Fruit fly (Drosophila melanogaster) whole organism, embryonic: ENCODE results near the gene CG9775.

Experiments used
- Atf3 ChIP-seq: fragments of 200-800 bp; sonication (Bioruptor generic); optimal IDR thresholded peaks from 3 replicates; lab custom pipeline; 2016; ENCODE audit warnings: missing biosample characterization, missing genetic modification characterization
- Atf6 ChIP-seq: fragments of 200-800 bp; sonication (Bioruptor generic); IDR thresholded peaks from 2 replicates; pipeline ENCODE4 v1.3.6; 2022; ENCODE audit warnings: missing biosample characterization, missing genetic modification characterization
- CG10267 ChIP-seq: fragments of 200-800 bp; sonication (Bioruptor generic); optimal IDR thresholded peaks from 2 replicates; lab custom pipeline; 2018; ENCODE audit warnings: missing biosample characterization, mild to moderate bottlenecking, missing genetic modification characterization, moderate library complexity
- CG10321 ChIP-seq: fragments of 200-800 bp; sonication (Bioruptor generic); IDR thresholded peaks from 2 replicates; pipeline ENCODE4 v1.3.6; 2022; ENCODE audit warnings: missing biosample characterization, missing genetic modification characterization
- CG11093 ChIP-seq: fragments of 200-800 bp; sonication (Bioruptor generic); IDR thresholded peaks from 3 replicates; pipeline ENCODE4 v1.3.6; 2022; ENCODE audit warnings: missing biosample characterization, missing genetic modification characterization
- CG11696 ChIP-seq: fragments of 200-800 bp; sonication (Bioruptor generic); IDR thresholded peaks from 2 replicates; pipeline ENCODE4 v1.3.6; 2022; ENCODE audit warnings: missing biosample characterization, missing genetic modification characterization
- CG12155 ChIP-seq: fragments of 200-800 bp; sonication (Bioruptor generic); optimal IDR thresholded peaks from 3 replicates; lab custom pipeline; 2016; ENCODE audit warnings: missing biosample characterization, missing genetic modification characterization
- CG12942 ChIP-seq: fragments of 200-800 bp; sonication (Bioruptor generic); optimal IDR thresholded peaks from 3 replicates; lab custom pipeline; 2016; ENCODE audit warnings: missing biosample characterization, missing genetic modification characterization
- CG15601 ChIP-seq: fragments of 200-800 bp; sonication (Bioruptor generic); optimal IDR thresholded peaks from 3 replicates; lab custom pipeline; 2019; ENCODE audit warnings: missing biosample characterization, mild to moderate bottlenecking, missing genetic modification characterization, moderate library complexity
- CG15696 ChIP-seq: fragments of 200-800 bp; sonication (Bioruptor generic); optimal IDR thresholded peaks from 2 replicates; lab custom pipeline; 2019; ENCODE audit warnings: missing biosample characterization, mild to moderate bottlenecking, missing genetic modification characterization, moderate library complexity
- CG17361 ChIP-seq: fragments of 200-800 bp; sonication (Bioruptor generic); IDR thresholded peaks from 3 replicates; pipeline ENCODE4 v1.3.6; 2022; ENCODE audit warnings: missing biosample characterization, missing genetic modification characterization
- CG18599 ChIP-seq: fragments of 200-800 bp; sonication (Bioruptor generic); optimal IDR thresholded peaks from 3 replicates; lab custom pipeline; 2017; ENCODE audit warnings: missing biosample characterization, missing genetic modification characterization, mild to moderate bottlenecking, moderate library complexity, missing genetic modification reagents
- CG18764 ChIP-seq: fragments of 200-800 bp; sonication (Bioruptor generic); optimal IDR thresholded peaks from 3 replicates; lab custom pipeline; 2016; ENCODE audit warnings: missing biosample characterization, missing genetic modification characterization
- CG2116 ChIP-seq: fragments of 200-800 bp; sonication (Bioruptor generic); optimal IDR thresholded peaks from 3 replicates; lab custom pipeline; 2018; ENCODE audit warnings: missing biosample characterization, mild to moderate bottlenecking, missing genetic modification characterization
- CG42726 ChIP-seq: fragments of 200-800 bp; sonication (Bioruptor generic); IDR thresholded peaks from 2 replicates; pipeline ENCODE4 v1.3.6; 2022; ENCODE audit warnings: missing biosample characterization, missing genetic modification characterization; ENCODE audit not compliant: partially characterized antibody
- CG6765 ChIP-seq: fragments of 200-800 bp; sonication (Bioruptor generic); optimal IDR thresholded peaks from 3 replicates; lab custom pipeline; 2017; ENCODE audit warnings: missing biosample characterization, mild to moderate bottlenecking, missing genetic modification characterization
- CG8281 ChIP-seq: fragments of 200-800 bp; sonication (Bioruptor generic); optimal IDR thresholded peaks from 2 replicates; lab custom pipeline; 2018; ENCODE audit warnings: missing biosample characterization, mild to moderate bottlenecking, missing genetic modification characterization, moderate library complexity
- CG8478 ChIP-seq: fragments of >200 bp; optimal IDR thresholded peaks from 2 replicates; lab custom pipeline; 2018
- Ets65A ChIP-seq: fragments of 200-800 bp; sonication (Bioruptor generic); peaks from one replicate; lab custom pipeline; 2016; ENCODE audit warnings: missing biosample characterization, missing genetic modification characterization
- Ets97D ChIP-seq: fragments of 200-800 bp; sonication (Bioruptor generic); optimal IDR thresholded peaks from 3 replicates; lab custom pipeline; 2016; ENCODE audit warnings: missing biosample characterization, missing genetic modification characterization
- H2.0 ChIP-seq: fragments of 200-800 bp; sonication (Bioruptor generic); IDR thresholded peaks from 2 replicates; pipeline ENCODE4 v1.3.6; 2022; ENCODE audit warnings: missing biosample characterization, missing genetic modification characterization
- HHEX ChIP-seq: fragments of 200-800 bp; sonication (Bioruptor generic); optimal IDR thresholded peaks from 3 replicates; lab custom pipeline; 2017; ENCODE audit warnings: missing biosample characterization, mild to moderate bottlenecking, missing genetic modification characterization, missing genetic modification reagents
- Hr78 ChIP-seq, 2 experiments: fragments of 200-800 bp in 1 of 2; fragments of >200 bp in 1 of 2; sonication (Bioruptor generic) in 1 of 2; optimal IDR thresholded peaks; 2 replicates each; lab custom pipeline; 2017 to 2019; ENCODE audit warnings: missing biosample characterization in 2 of 2, missing genetic modification characterization in 2 of 2, mild to moderate bottlenecking in 1 of 2, moderate library complexity in 1 of 2
- Max ChIP-seq: fragments of 200-800 bp; sonication (Bioruptor generic); optimal IDR thresholded peaks from 2 replicates; lab custom pipeline; 2016; ENCODE audit warnings: missing biosample characterization, mild to moderate bottlenecking, missing genetic modification characterization
- Mrtf ChIP-seq: fragments of 200-800 bp; sonication (Bioruptor generic); IDR thresholded peaks from 3 replicates; pipeline ENCODE4 v1.3.6; 2022; ENCODE audit warnings: missing biosample characterization, missing genetic modification characterization
- Nf-YC ChIP-seq: fragments of 200-800 bp; optimal IDR thresholded peaks from 3 replicates; lab custom pipeline; 2019; ENCODE audit warnings: missing biosample characterization, mild to moderate bottlenecking, missing genetic modification characterization, moderate library complexity
- Rx ChIP-seq: fragments of 200-800 bp; sonication (Bioruptor generic); IDR thresholded peaks from 2 replicates; pipeline ENCODE4 v1.3.6; 2022; ENCODE audit warnings: missing biosample characterization, missing genetic modification characterization
- Six4 ChIP-seq: fragments of 200-800 bp; sonication (Bioruptor generic); optimal IDR thresholded peaks from 2 replicates; lab custom pipeline; 2016; ENCODE audit warnings: missing biosample characterization, missing genetic modification characterization
- Sox102F ChIP-seq: fragments of 200-800 bp; sonication (Bioruptor generic); optimal IDR thresholded peaks from 2 replicates; lab custom pipeline; 2018; ENCODE audit warnings: missing biosample characterization, mild to moderate bottlenecking, missing genetic modification characterization, moderate library complexity
- amos ChIP-seq: fragments of 200-800 bp; sonication (Bioruptor generic); IDR thresholded peaks from 2 replicates; pipeline ENCODE4 v1.3.6; 2022; ENCODE audit warnings: missing biosample characterization, missing genetic modification characterization; ENCODE audit not compliant: partially characterized antibody
- ara ChIP-seq: fragments of 200-800 bp; sonication (Bioruptor generic); IDR thresholded peaks from 2 replicates; pipeline ENCODE4 v1.3.6; 2022; ENCODE audit warnings: missing biosample characterization, missing genetic modification characterization
- bcd ChIP-seq: fragments of 200-800 bp; sonication (Bioruptor generic); optimal IDR thresholded peaks from 2 replicates; lab custom pipeline; 2017; ENCODE audit warnings: missing biosample characterization, mild to moderate bottlenecking, missing genetic modification characterization
- bowl ChIP-seq: fragments of 200-800 bp; sonication (Bioruptor generic); IDR thresholded peaks from 2 replicates; pipeline ENCODE4 v1.3.6; 2022; ENCODE audit warnings: missing biosample characterization, missing genetic modification characterization
- btn ChIP-seq: fragments of 200-800 bp; sonication (Bioruptor generic); optimal IDR thresholded peaks from 2 replicates; lab custom pipeline; 2016; ENCODE audit warnings: missing biosample characterization, missing genetic modification characterization
- chif ChIP-seq, 2 experiments: fragments of 200-800 bp; sonication (Bioruptor generic); optimal IDR thresholded peaks; 3 replicates each; lab custom pipeline; 2016; ENCODE audit warnings: missing biosample characterization in 2 of 2, missing genetic modification characterization in 2 of 2
- chn ChIP-seq: fragments of 200-800 bp; sonication (Bioruptor generic); optimal IDR thresholded peaks from 2 replicates; lab custom pipeline; 2016; ENCODE audit warnings: missing biosample characterization, missing genetic modification characterization
- da ChIP-seq: fragments of 200-800 bp; sonication (Bioruptor generic); optimal IDR thresholded peaks from 2 replicates; lab custom pipeline; 2016; ENCODE audit warnings: missing biosample characterization, missing genetic modification characterization
- ems ChIP-seq: fragments of 200-800 bp; sonication (Bioruptor generic); optimal IDR thresholded peaks from 3 replicates; lab custom pipeline; 2016; ENCODE audit warnings: missing biosample characterization, missing genetic modification characterization
- ftz-f1 ChIP-seq: fragments of 200-800 bp; sonication (Bioruptor generic); optimal IDR thresholded peaks from 2 replicates; lab custom pipeline; 2016; ENCODE audit warnings: missing biosample characterization, missing genetic modification characterization
- gce ChIP-seq: fragments of 200-800 bp; sonication (Bioruptor generic); IDR thresholded peaks from 3 replicates; pipeline ENCODE4 v1.3.6; 2022; ENCODE audit warnings: missing biosample characterization, missing genetic modification characterization
- kah ChIP-seq: fragments of 200-800 bp; sonication (Bioruptor generic); optimal IDR thresholded peaks from 2 replicates; lab custom pipeline; 2018; ENCODE audit warnings: missing biosample characterization, mild to moderate bottlenecking, missing genetic modification characterization
- lmd ChIP-seq: fragments of 200-800 bp; sonication (Bioruptor generic); IDR thresholded peaks from 2 replicates; pipeline ENCODE4 v1.3.6; 2022; ENCODE audit warnings: missing biosample characterization, missing genetic modification characterization
- mirr ChIP-seq: fragments of 200-800 bp; sonication (Bioruptor generic); optimal IDR thresholded peaks from 3 replicates; lab custom pipeline; 2018; ENCODE audit warnings: missing biosample characterization, mild to moderate bottlenecking, missing genetic modification characterization
- phol ChIP-seq: fragments of 200-800 bp; sonication (Bioruptor generic); optimal IDR thresholded peaks from 3 replicates; lab custom pipeline; 2018; ENCODE audit warnings: missing biosample characterization, mild to moderate bottlenecking, missing genetic modification characterization, moderate library complexity
- slou ChIP-seq: fragments of 200-800 bp; sonication (Bioruptor generic); optimal IDR thresholded peaks from 3 replicates; lab custom pipeline; 2016; ENCODE audit warnings: missing biosample characterization, missing genetic modification characterization
- sob ChIP-seq: fragments of 200-800 bp; sonication (Bioruptor generic); IDR thresholded peaks from 2 replicates; pipeline ENCODE4 v1.3.6; 2022; ENCODE audit warnings: missing biosample characterization, missing genetic modification characterization
- sr ChIP-seq: fragments of 200-800 bp; sonication (Bioruptor generic); IDR thresholded peaks from 3 replicates; pipeline ENCODE4 v1.3.6; 2022; ENCODE audit warnings: missing biosample characterization, missing genetic modification characterization
- tin ChIP-seq: fragments of 200-800 bp; sonication (Bioruptor generic); optimal IDR thresholded peaks from 3 replicates; lab custom pipeline; 2016; ENCODE audit warnings: missing biosample characterization, missing genetic modification characterization
- unc-4 ChIP-seq: fragments of 200-800 bp; sonication (Bioruptor generic); IDR thresholded peaks from 2 replicates; pipeline ENCODE4 v1.3.6; 2022; ENCODE audit warnings: missing biosample characterization, missing genetic modification characterization; ENCODE audit not compliant: partially characterized antibody
- vvl ChIP-seq: fragments of 200-800 bp; sonication (Bioruptor generic); IDR thresholded peaks from 2 replicates; pipeline ENCODE4 v1.3.6; 2022; ENCODE audit warnings: missing biosample characterization, missing genetic modification characterization
- wdn ChIP-seq: fragments of 200-800 bp; sonication (Bioruptor generic); IDR thresholded peaks from 2 replicates; pipeline ENCODE4 v1.3.6; 2022; ENCODE audit warnings: missing biosample characterization, missing genetic modification characterization
- wek ChIP-seq: fragments of 200-800 bp; sonication (Bioruptor generic); optimal IDR thresholded peaks from 3 replicates; lab custom pipeline; 2018; ENCODE audit warnings: missing biosample characterization, mild to moderate bottlenecking, missing genetic modification characterization, moderate library complexity

CG9775 gene

dm6 chr3R:4664947-4665346 lies 23.3 kb upstream of the CG9775 start (continued):
- peak; percentile 59 for TF ChIP-seq mirr
- no peak for TF ChIP-seq chn (GFP tag; lab: Kevin White, UChicago)
- TF ChIP-seq kah (GFP tag; lab: Kevin White, UChicago), result peak; percentile 31
- peak; percentile 78 for TF ChIP-seq CG11696 (GFP tag; lab: Robert Waterston, UW)
- TF ChIP-seq vvl (GFP tag; lab: Robert Waterston, UW), result peak; percentile 72
- TF ChIP-seq CG15696 (tag; lab: Kevin White, UChicago), result peak; percentile 82
- TF ChIP-seq Hr78 (GFP tag; optimal IDR thresholded peaks at IDR 0.05; lab: Kevin White, UChicago), result peak in 1 of 2 experiments; percentile 5
- TF ChIP-seq sob (GFP tag; lab: Robert Waterston, UW), result peak; percentile 87; the same call in 1 of the 2 replicates
- peak; percentile 71 for TF ChIP-seq CG8281 (tag; lab: Kevin White, UChicago)
- no peak; the same call in 1 of the 2 replicates for TF ChIP-seq H2.0 (GFP tag; lab: Robert Waterston, UW)
- no peak for TF ChIP-seq wdn (GFP tag; lab: Robert Waterston, UW)
- no peak for TF ChIP-seq CG12942
- peak; percentile 64 for TF ChIP-seq tin (GFP tag; lab: Kevin White, UChicago)
- no peak for TF ChIP-seq Atf3 (GFP tag; lab: Kevin White, UChicago)
- TF ChIP-seq CG2116 (GFP tag; lab: Kevin White, UChicago), result no peak
- TF ChIP-seq CG18599, result peak; percentile 92
- TF ChIP-seq CG12155 (GFP tag; lab: Kevin White, UChicago), result no peak
- TF ChIP-seq bowl (GFP tag; lab: Robert Waterston, UW), result no peak
- TF ChIP-seq unc-4, result no peak
- peak; percentile 70 for TF ChIP-seq CG10267 (tag; lab: Kevin White, UChicago)
- peak; percentile 90 for TF ChIP-seq bcd (GFP tag; lab: Kevin White, UChicago)
- TF ChIP-seq gce (GFP tag; lab: Robert Waterston, UW), result peak; percentile 86
- peak; percentile 71; the same call in 1 of the 3 replicates for TF ChIP-seq CG11093 (GFP tag; lab: Robert Waterston, UW)
- no peak for TF ChIP-seq Ets97D (GFP tag; lab: Kevin White, UChicago)
- TF ChIP-seq HHEX, result peak; percentile 83
- peak; percentile 87 for TF ChIP-seq ara (GFP tag; lab: Robert Waterston, UW)
- TF ChIP-seq chif (GFP tag; optimal IDR thresholded peaks at IDR 0.05; lab: Kevin White, UChicago), result peak in 1 of 2 experiments; percentile 93
- TF ChIP-seq CG15601 (tag; lab: Kevin White, UChicago), result peak; percentile 48
- no peak for TF ChIP-seq ftz-f1 (GFP tag; lab: Kevin White, UChicago)
- TF ChIP-seq CG10321 (GFP tag; lab: Robert Waterston, UW), result no peak
- no peak for TF ChIP-seq Atf6 (GFP tag; lab: Robert Waterston, UW)
- TF ChIP-seq Rx (GFP tag; lab: Robert Waterston, UW), result peak; percentile 43; the same call in 1 of the 2 replicates
- TF ChIP-seq amos, result no peak
- peak; percentile 24; the same call in 1 of the 2 replicates for TF ChIP-seq lmd (GFP tag; lab: Robert Waterston, UW)
- peak; percentile 29 for TF ChIP-seq Sox102F (GFP tag; lab: Kevin White, UChicago)
- peak; percentile 81 for TF ChIP-seq slou
- TF ChIP-seq Ets65A, result no peak
- TF ChIP-seq da (GFP tag; lab: Kevin White, UChicago), result no peak
- peak; percentile 83 for TF ChIP-seq Six4 (GFP tag; lab: Kevin White, UChicago)
- peak; percentile 73 for TF ChIP-seq CG6765 (GFP tag; lab: Kevin White, UChicago)
- TF ChIP-seq ems (GFP tag; lab: Kevin White, UChicago), result no peak
- no peak for TF ChIP-seq CG42726
- TF ChIP-seq sr (GFP tag; lab: Robert Waterston, UW), result peak; percentile 72
- TF ChIP-seq CG8478, result no peak
- TF ChIP-seq phol, result peak; percentile 42
- no peak for TF ChIP-seq Mrtf (GFP tag; lab: Robert Waterston, UW)
- peak; percentile 71 for TF ChIP-seq btn (GFP tag; lab: Kevin White, UChicago)
- peak; percentile 88 for TF ChIP-seq wek (GFP tag; lab: Kevin White, UChicago)
- TF ChIP-seq CG17361 (GFP tag; lab: Robert Waterston, UW), result peak; percentile 90
- peak; percentile 55 for TF ChIP-seq Nf-YC (tag; lab: Kevin White, UChicago)
- peak; percentile 89 for TF ChIP-seq Max (GFP tag; lab: Kevin White, UChicago)
- peak; percentile 92 for TF ChIP-seq CG18764 (GFP tag; lab: Kevin White, UChicago)
